Worm (Caenorhabditis elegans) whole organism, early embryonic: Measurements from ENCODE around the gene Y32B12A.5.

Source experiments
- B0310.2 ChIP-seq: sonication (generic microtip); optimal IDR thresholded peaks from 2 replicates; lab custom pipeline; 2016; ENCODE audit warnings: mild to moderate bottlenecking, missing genetic modification characterization, missing compliant biosample characterization
- F13C5.2 ChIP-seq: sonication (generic microtip); optimal IDR thresholded peaks from 2 replicates; lab custom pipeline; 2017; ENCODE audit warnings: mild to moderate bottlenecking, missing genetic modification characterization, inconsistent platforms, missing compliant biosample characterization
- aly-1 ChIP-seq: sonication (generic microtip); optimal IDR thresholded peaks from 2 replicates; lab custom pipeline; 2016; ENCODE audit warnings: missing genetic modification characterization, missing compliant biosample characterization
- ama-1 ChIP-seq: fragments of 150-350 bp; optimal IDR thresholded peaks from 2 replicates; lab custom pipeline; 2014
- ceh-13 ChIP-seq: fragments of 200-800 bp; sonication (Bioruptor generic); optimal IDR thresholded peaks from 2 replicates; lab custom pipeline; 2018; ENCODE audit warnings: mild to moderate bottlenecking, missing genetic modification characterization, missing compliant biosample characterization
- ceh-36 ChIP-seq: sonication (generic microtip); optimal IDR thresholded peaks from 2 replicates; lab custom pipeline; 2016; ENCODE audit warnings: missing genetic modification characterization, inconsistent platforms, missing compliant biosample characterization
- ets-7 ChIP-seq: sonication (generic microtip); optimal IDR thresholded peaks from 2 replicates; lab custom pipeline; 2016; ENCODE audit warnings: missing genotype, missing genetic modification characterization, missing compliant biosample characterization
- flt-1 ChIP-seq: fragments of 200-800 bp; sonication (Bioruptor generic); IDR thresholded peaks from 2 replicates; pipeline ENCODE4 v1.3.6; 2022; ENCODE audit warnings: missing genetic modification characterization, missing compliant biosample characterization
- hmbx-1 ChIP-seq: sonication (generic microtip); optimal IDR thresholded peaks from 2 replicates; lab custom pipeline; 2016; ENCODE audit warnings: mild to moderate bottlenecking, missing genetic modification characterization, missing compliant biosample characterization
- hmg-4 ChIP-seq: fragments of 200-800 bp; sonication (Bioruptor generic); optimal IDR thresholded peaks from 2 replicates; lab custom pipeline; 2018; ENCODE audit warnings: mild to moderate bottlenecking, missing genetic modification characterization, missing compliant biosample characterization
- hnd-1 ChIP-seq: sonication (generic microtip); optimal IDR thresholded peaks from 2 replicates; lab custom pipeline; 2016; ENCODE audit warnings: missing genetic modification characterization, missing compliant biosample characterization
- pes-1 ChIP-seq: fragments of 200-800 bp; sonication (Bioruptor generic); IDR thresholded peaks from 2 replicates; pipeline ENCODE4 v1.3.6; 2022; ENCODE audit warnings: missing genetic modification reagents, missing genetic modification characterization, missing compliant biosample characterization
- scrt-1 ChIP-seq: fragments of 200-800 bp; sonication (Bioruptor generic); IDR thresholded peaks from 2 replicates; pipeline ENCODE4 v1.3.6; 2022; ENCODE audit warnings: missing genetic modification characterization, missing compliant biosample characterization
- sea-1 ChIP-seq: fragments of 200-800 bp; sonication (Bioruptor generic); conservative IDR thresholded peaks from 2 replicates; pipeline ENCODE4 v1.3.6; 2022; ENCODE audit warnings: missing genetic modification characterization, missing compliant biosample characterization
- tbx-11 ChIP-seq: fragments of 200-800 bp; sonication (Bioruptor generic); IDR thresholded peaks from 2 replicates; pipeline ENCODE4 v1.3.6; 2022; ENCODE audit warnings: missing genetic modification characterization, missing compliant biosample characterization
- tbx-37 ChIP-seq: fragments of 200-800 bp; sonication (Bioruptor generic); conservative IDR thresholded peaks from 2 replicates; pipeline ENCODE4 v1.3.6; 2022; ENCODE audit warnings: missing genetic modification reagents, missing genetic modification characterization, missing compliant biosample characterization
- tra-4 ChIP-seq: sonication (generic microtip); optimal IDR thresholded peaks from 2 replicates; lab custom pipeline; 2017; ENCODE audit warnings: missing genetic modification characterization, missing compliant biosample characterization

Gene Y32B12A.5

DNA sequence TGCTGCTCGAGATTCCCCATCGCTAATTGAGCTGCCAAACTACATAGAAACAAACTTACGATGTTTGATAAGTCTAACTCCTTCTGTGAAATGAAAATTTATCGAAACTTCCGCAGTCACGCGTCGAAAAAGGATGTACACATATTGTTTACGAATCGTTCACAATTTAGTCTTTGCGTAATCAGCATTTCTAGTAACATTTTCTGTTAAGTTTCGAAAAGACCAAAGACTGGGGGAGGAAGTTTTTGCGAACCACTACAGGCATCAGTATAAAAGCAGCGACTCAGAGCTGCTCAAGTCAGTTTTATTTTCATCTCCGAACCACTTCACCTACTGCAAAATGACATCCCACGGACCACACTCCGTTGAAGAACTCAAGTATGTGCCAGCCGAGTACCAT is 798 bp upstream of the Y32B12A.5 start, which contains the start of gene sqst-4:
sqst-4 (plus strand) TSS at position 301 of the 400 bp plus-strand sequence.
- TF ChIP-seq flt-1 (GFP tag; lab: Robert Waterston, UW) = no peak
- TF ChIP-seq F13C5.2 = no peak
- no peak for TF ChIP-seq ceh-36 (tag; lab: Kevin White, UChicago)
- TF ChIP-seq hnd-1 (tag; lab: Kevin White, UChicago) = no peak
- no peak for TF ChIP-seq ceh-13 (GFP tag; lab: Kevin White, UChicago)
- TF ChIP-seq scrt-1 (GFP tag; lab: Robert Waterston, UW) = no peak
- TF ChIP-seq ama-1 (lab: Kevin White, UChicago) = no peak
- TF ChIP-seq aly-1 (tag; lab: Kevin White, UChicago) = no peak
- no peak for TF ChIP-seq tra-4
- TF ChIP-seq hmbx-1 (tag; lab: Kevin White, UChicago) = no peak

DNA sequence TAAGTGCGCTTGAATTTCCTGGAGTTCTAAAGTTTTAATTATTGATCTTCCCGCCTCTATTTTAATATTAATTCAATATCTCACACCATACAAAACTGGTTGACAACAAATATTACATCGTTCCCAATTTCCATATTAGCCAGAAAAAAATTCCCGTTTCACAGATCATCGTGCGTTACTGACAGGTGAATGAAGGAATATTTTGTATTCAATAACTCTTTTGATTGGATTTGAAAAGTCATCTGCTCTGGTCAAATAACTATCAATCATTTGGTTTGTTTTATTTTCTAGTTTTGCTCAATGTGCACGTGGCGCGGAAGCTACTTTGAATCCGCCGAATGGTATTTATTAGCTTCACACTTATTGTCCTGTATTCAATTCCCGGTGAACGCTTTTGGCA is 3.7 kb downstream of the Y32B12A.5 start, which contains the start of gene srh-139:
srh-139 (plus strand) TSS at position 301 of the 400 bp plus-strand sequence.
- TF ChIP-seq hmbx-1 (tag; lab: Kevin White, UChicago) (no peak), ceh-36 (tag; lab: Kevin White, UChicago) (no peak), B0310.2 (tag; lab: Kevin White, UChicago) (no peak), scrt-1 (GFP tag; lab: Robert Waterston, UW) (no peak), hmg-4 (GFP tag; lab: Kevin White, UChicago) (no peak), F13C5.2 (no peak), sea-1 (GFP tag; lab: Robert Waterston, UW) (no peak), tra-4 (no peak), tbx-37 (GFP tag; lab: Robert Waterston, UW) (no peak), flt-1 (GFP tag; lab: Robert Waterston, UW) (no peak), tbx-11 (GFP tag; lab: Robert Waterston, UW) (no peak)

DNA sequence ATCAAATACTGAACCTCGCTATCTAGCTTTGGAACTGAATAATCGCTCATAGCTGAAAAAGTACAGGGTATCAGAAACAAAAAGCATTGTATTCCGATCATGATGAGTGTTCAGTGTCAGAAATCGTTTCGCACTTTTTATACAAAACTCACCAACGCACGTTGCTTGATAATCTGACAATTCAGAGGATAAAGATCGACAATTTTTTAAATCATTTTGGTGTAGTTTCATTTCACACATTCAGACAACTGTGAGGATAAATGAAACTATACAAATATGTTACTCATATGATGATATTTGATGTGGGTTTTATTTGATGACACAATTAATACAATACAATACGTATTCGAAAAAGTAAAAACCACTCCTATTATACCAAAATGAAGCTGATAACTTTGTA is 4.3 kb downstream of the Y32B12A.5 start, which contains the start of gene F57E7.2:
F57E7.2 (minus strand) TSS at position 101 of the 400 bp plus-strand sequence.
- TF ChIP-seq tbx-37 (GFP tag; lab: Robert Waterston, UW) (no peak), ceh-36 (tag; lab: Kevin White, UChicago) (no peak), pes-1 (no peak), hmg-4 (GFP tag; lab: Kevin White, UChicago) (no peak), B0310.2 (tag; lab: Kevin White, UChicago) (no peak)

DNA sequence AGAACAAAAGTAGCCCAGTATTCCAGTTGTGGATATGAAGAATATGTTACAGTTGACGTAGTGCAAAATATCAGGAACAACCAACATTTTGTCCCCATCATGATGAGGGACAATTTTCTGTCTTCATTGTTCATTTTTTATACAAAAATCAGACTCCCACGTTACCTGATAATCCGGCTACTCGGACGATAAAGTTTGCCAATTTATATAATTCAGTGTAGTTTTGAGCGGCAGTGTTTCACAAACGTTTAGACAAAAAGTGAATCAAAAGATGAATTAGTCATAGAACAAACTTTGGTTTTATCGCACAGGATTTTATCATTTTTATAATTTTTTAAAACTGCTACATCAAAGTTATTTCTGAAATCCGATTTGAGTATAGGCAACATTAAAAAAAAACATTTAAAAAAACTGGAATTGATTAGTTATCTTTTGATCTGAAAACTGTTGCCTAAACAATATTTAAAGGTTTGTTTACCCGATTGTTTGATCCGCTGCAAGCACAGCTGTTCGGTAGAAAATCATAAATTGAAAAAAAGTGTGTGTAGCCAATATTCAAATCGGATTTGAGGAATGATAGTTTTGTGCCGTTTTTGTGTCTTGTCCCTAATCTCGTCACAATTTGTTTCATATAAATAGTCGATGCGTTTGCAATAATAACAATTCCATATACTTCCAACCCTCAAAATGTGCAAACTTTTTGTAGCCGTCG is 6.3 kb downstream of the Y32B12A.5 start, which contains the start of the genes F57E7.4 and spig-6:
F57E7.4 (minus strand) TSS at position 101 of the 712 bp plus-strand sequence.
spig-6 (plus strand) TSS at position 662 of the 712 bp plus-strand sequence.
- TF ChIP-seq aly-1 (tag; lab: Kevin White, UChicago) (no peak), hnd-1 (tag; lab: Kevin White, UChicago) (no peak), scrt-1 (GFP tag; lab: Robert Waterston, UW) (no peak), ceh-36 (tag; lab: Kevin White, UChicago) (no peak), tra-4 (no peak), tbx-37 (GFP tag; lab: Robert Waterston, UW) (no peak)

DNA sequence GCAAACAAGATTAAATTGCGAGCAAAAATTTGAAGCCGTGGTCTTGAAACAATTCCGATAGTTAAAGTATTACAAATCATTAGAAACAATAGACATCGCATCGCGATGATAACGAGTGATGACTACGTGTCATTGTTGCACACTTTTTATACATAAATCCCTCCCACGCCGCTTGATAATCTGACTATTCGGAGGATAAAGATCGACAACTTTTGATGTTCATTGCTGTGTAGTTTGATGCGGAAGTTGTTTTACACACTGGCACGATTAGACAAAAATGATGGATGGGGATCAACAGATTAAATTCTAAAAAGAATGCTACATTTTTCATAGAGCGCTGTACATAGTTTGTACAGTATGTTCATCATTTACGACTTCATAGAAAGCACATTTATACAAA is 8.1 kb downstream of the Y32B12A.5 start, which contains the start of gene T08G3.11:
T08G3.11 (minus strand) TSS at position 101 of the 400 bp plus-strand sequence.
- TF ChIP-seq scrt-1 (GFP tag; lab: Robert Waterston, UW) (no peak), tbx-11 (GFP tag; lab: Robert Waterston, UW) (no peak), sea-1 (GFP tag; lab: Robert Waterston, UW) (no peak), hmbx-1 (tag; lab: Kevin White, UChicago) (no peak), B0310.2 (tag; lab: Kevin White, UChicago) (no peak)

DNA sequence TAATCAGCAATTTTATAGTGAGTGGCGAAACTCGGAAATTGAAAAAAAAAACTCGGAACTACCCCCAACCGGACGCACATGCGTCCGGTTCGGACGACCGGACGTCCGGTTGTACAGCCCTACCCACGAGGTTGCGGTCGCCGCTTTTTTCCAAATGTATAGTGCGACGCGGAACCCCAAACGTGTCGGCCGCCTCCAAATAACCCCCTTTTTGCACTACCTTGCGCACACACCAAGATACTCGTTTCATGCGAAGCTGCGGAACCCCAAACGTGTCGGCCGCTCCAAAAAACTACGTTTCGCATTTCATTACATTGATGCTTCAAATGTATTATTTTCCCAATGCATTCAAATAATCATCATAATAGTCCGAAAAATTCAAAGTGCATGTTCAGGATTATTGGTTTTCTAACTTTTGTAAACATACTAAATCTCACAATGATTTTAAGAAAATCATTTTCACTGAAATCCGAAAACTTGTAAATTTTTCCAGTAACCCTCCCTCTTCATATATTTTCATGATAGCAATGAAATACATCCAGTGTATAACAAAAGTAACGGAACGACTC is 15.3 kb downstream of the Y32B12A.5 start, which contains the start of gene srw-35:
srw-35 (plus strand) TSS at position 519 of the 569 bp plus-strand sequence.
- TF ChIP-seq ceh-36 (tag; lab: Kevin White, UChicago) (no peak), F13C5.2 (no peak), ets-7 (tag; lab: Kevin White, UChicago) (no peak), hnd-1 (tag; lab: Kevin White, UChicago) (no peak), flt-1 (GFP tag; lab: Robert Waterston, UW) (no peak), pes-1 (no peak), sea-1 (GFP tag; lab: Robert Waterston, UW) (no peak), tra-4 (no peak), scrt-1 (GFP tag; lab: Robert Waterston, UW) (no peak), B0310.2 (tag; lab: Kevin White, UChicago) (no peak), hmbx-1 (tag; lab: Kevin White, UChicago) (no peak), tbx-37 (GFP tag; lab: Robert Waterston, UW) (no peak), hmg-4 (GFP tag; lab: Kevin White, UChicago) (no peak)

DNA sequence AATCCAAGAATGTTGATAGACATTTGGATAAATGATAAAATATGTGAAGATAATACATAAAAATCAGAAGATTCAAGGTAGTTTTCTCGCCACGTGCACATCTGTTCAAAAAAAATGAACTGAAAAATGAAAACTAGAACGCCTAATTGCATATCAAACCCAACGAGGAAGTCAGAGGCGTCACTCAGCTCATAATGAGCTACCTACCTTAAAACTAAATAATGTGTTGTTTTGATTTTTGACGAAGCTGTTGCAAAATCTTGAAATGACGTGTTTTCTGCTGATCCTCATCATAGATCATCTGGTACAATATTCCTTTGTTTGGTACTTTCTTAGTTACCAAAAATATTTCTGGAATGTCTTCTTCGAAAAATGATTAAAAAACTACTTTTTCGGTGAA is 16.5 kb downstream of the Y32B12A.5 start, which contains the start of gene srh-138:
srh-138 (minus strand) TSS at position 101 of the 400 bp plus-strand sequence.
- TF ChIP-seq tbx-37 (GFP tag; lab: Robert Waterston, UW) = no peak
- TF ChIP-seq B0310.2 (tag; lab: Kevin White, UChicago) = no peak
- TF ChIP-seq ets-7 (tag; lab: Kevin White, UChicago) = no peak
- no peak for TF ChIP-seq F13C5.2
